Worm (Caenorhabditis elegans) whole organism, midembryonic: Measurements from ENCODE around the gene pitr-3.

ENCODE experiments used
- T22C8.4 ChIP-seq: fragments of 200-800 bp; sonication (Bioruptor generic); IDR thresholded peaks from 2 replicates; pipeline ENCODE4 v1.3.6; 2022; ENCODE audit warnings: missing genetic modification characterization, missing compliant biosample characterization
- flt-1 ChIP-seq: fragments of 200-800 bp; sonication (Bioruptor generic); IDR thresholded peaks from 2 replicates; pipeline ENCODE4 v1.3.6; 2022; ENCODE audit warnings: missing genetic modification characterization, missing compliant biosample characterization
- med-1 ChIP-seq: sonication (generic microtip); optimal IDR thresholded peaks from 2 replicates; lab custom pipeline; 2017; ENCODE audit warnings: missing genetic modification characterization, mild to moderate bottlenecking, missing compliant biosample characterization, antibody characterized with exemption, missing genetic modification reagents; ENCODE audit not compliant: insufficient read depth

- TF ChIP-seq T22C8.4 (GFP tag; lab: Robert Waterston, UW) (no peak), flt-1 (GFP tag; lab: Robert Waterston, UW) (no peak), med-1 (GFP tag; lab: Kevin White, UChicago) (no peak)
These were observed 46.2 kb downstream of the pitr-3 start for ce11 chrV:9094976-9095375.
